Fruit fly (Drosophila melanogaster) whole organism, embryonic: Measurements from ENCODE around the gene Sfp65A.
A peak's percentile ranks its signal among the peaks of the same experiment; 100 is the strongest.

Experiments used
- BEAF-32 ChIP-seq: fragments of 200-800 bp; sonication (Bioruptor generic); optimal IDR thresholded peaks from 3 replicates; lab custom pipeline; 2017; ENCODE audit warnings: missing biosample characterization, missing genetic modification characterization, mild to moderate bottlenecking, moderate library complexity, missing genetic modification reagents
- C15 ChIP-seq: fragments of 200-800 bp; sonication (Bioruptor generic); IDR thresholded peaks from 3 replicates; pipeline ENCODE4 v1.3.6; 2022; ENCODE audit warnings: missing biosample characterization, missing genetic modification characterization
- CG10979 ChIP-seq: fragments of 200-800 bp; sonication (Bioruptor generic); optimal IDR thresholded peaks from 2 replicates; lab custom pipeline; 2018; ENCODE audit warnings: missing biosample characterization, mild to moderate bottlenecking, missing genetic modification characterization, moderate library complexity
- CG11560 ChIP-seq: fragments of 200-800 bp; sonication (Bioruptor generic); IDR thresholded peaks from 3 replicates; pipeline ENCODE4 v1.3.6; 2022; ENCODE audit warnings: missing biosample characterization, missing genetic modification characterization
- CG11695 ChIP-seq: fragments of 200-800 bp; sonication (Bioruptor generic); IDR thresholded peaks from 3 replicates; pipeline ENCODE4 v1.3.6; 2022; ENCODE audit warnings: missing biosample characterization, missing genetic modification characterization
- CG12744 ChIP-seq: fragments of 200-800 bp; sonication (Bioruptor generic); optimal IDR thresholded peaks from 2 replicates; lab custom pipeline; 2016; ENCODE audit warnings: missing biosample characterization, missing genetic modification characterization
- CG14441 ChIP-seq: fragments of 200-800 bp; sonication (Bioruptor generic); IDR thresholded peaks from 2 replicates; pipeline ENCODE4 v1.3.6; 2022; ENCODE audit warnings: missing biosample characterization, missing genetic modification characterization
- CG15269 ChIP-seq: fragments of 200-800 bp; sonication (Bioruptor generic); optimal IDR thresholded peaks from 2 replicates; lab custom pipeline; 2018; ENCODE audit warnings: missing biosample characterization, mild to moderate bottlenecking, missing genetic modification characterization, moderate library complexity
- CG15479 ChIP-seq: fragments of 200-800 bp; sonication (Bioruptor generic); optimal IDR thresholded peaks from 3 replicates; lab custom pipeline; 2019; ENCODE audit warnings: missing biosample characterization, mild to moderate bottlenecking, missing genetic modification characterization, moderate library complexity
- CG15696 ChIP-seq: fragments of 200-800 bp; sonication (Bioruptor generic); optimal IDR thresholded peaks from 2 replicates; lab custom pipeline; 2019; ENCODE audit warnings: missing biosample characterization, mild to moderate bottlenecking, missing genetic modification characterization, moderate library complexity
- CG1792 ChIP-seq: fragments of 200-800 bp; sonication (Bioruptor generic); optimal IDR thresholded peaks from 2 replicates; lab custom pipeline; 2016; ENCODE audit warnings: missing biosample characterization, missing genetic modification characterization
- CG18011 ChIP-seq: fragments of 200-800 bp; sonication (Bioruptor generic); optimal IDR thresholded peaks from 2 replicates; lab custom pipeline; 2017; ENCODE audit warnings: missing biosample characterization, missing genetic modification characterization, mild to moderate bottlenecking, moderate library complexity, missing genotype
- CG18262 ChIP-seq: fragments of 200-800 bp; optimal IDR thresholded peaks from 3 replicates; lab custom pipeline; 2019; ENCODE audit warnings: missing biosample characterization, mild to moderate bottlenecking, missing genetic modification characterization, moderate library complexity
- CG18764 ChIP-seq: fragments of 200-800 bp; sonication (Bioruptor generic); optimal IDR thresholded peaks from 3 replicates; lab custom pipeline; 2016; ENCODE audit warnings: missing biosample characterization, missing genetic modification characterization
- CG42726 ChIP-seq: fragments of 200-800 bp; sonication (Bioruptor generic); IDR thresholded peaks from 2 replicates; pipeline ENCODE4 v1.3.6; 2022; ENCODE audit warnings: missing biosample characterization, missing genetic modification characterization; ENCODE audit not compliant: partially characterized antibody
- CG6254 ChIP-seq: fragments of 200-800 bp; sonication (Bioruptor generic); optimal IDR thresholded peaks from 3 replicates; lab custom pipeline; 2017; ENCODE audit warnings: mild to moderate bottlenecking, missing biosample characterization, missing genetic modification reagents, missing genetic modification characterization
- CG6683 ChIP-seq: fragments of 200-800 bp; sonication (Bioruptor generic); optimal IDR thresholded peaks from 2 replicates; lab custom pipeline; 2017; ENCODE audit warnings: missing biosample characterization, mild to moderate bottlenecking, missing genetic modification characterization, missing genetic modification reagents
- CG8089 ChIP-seq: fragments of 200-800 bp; sonication (Bioruptor generic); optimal IDR thresholded peaks from 3 replicates; lab custom pipeline; 2016; ENCODE audit warnings: missing biosample characterization, missing genetic modification characterization
- CG8281 ChIP-seq: fragments of 200-800 bp; sonication (Bioruptor generic); optimal IDR thresholded peaks from 2 replicates; lab custom pipeline; 2018; ENCODE audit warnings: missing biosample characterization, mild to moderate bottlenecking, missing genetic modification characterization, moderate library complexity
- D19A ChIP-seq: fragments of 200-800 bp; optimal IDR thresholded peaks from 3 replicates; lab custom pipeline; 2019; ENCODE audit warnings: missing biosample characterization, mild to moderate bottlenecking, missing genetic modification characterization, moderate library complexity
- Dbx ChIP-seq: fragments of 200-800 bp; sonication (Bioruptor generic); IDR thresholded peaks from 3 replicates; pipeline ENCODE4 v1.3.6; 2022; ENCODE audit warnings: missing biosample characterization, missing genetic modification characterization
- Doc2 ChIP-seq: fragments of 200-800 bp; sonication (Bioruptor generic); IDR thresholded peaks from 2 replicates; pipeline ENCODE4 v1.3.6; 2022; ENCODE audit warnings: missing biosample characterization, missing genetic modification characterization
- Drgx ChIP-seq: fragments of 200-800 bp; sonication (Bioruptor generic); IDR thresholded peaks from 2 replicates; pipeline ENCODE4 v1.3.6; 2022; ENCODE audit warnings: missing biosample characterization, missing genetic modification characterization
- Elba2 ChIP-seq: fragments of 200-800 bp; sonication (Bioruptor generic); optimal IDR thresholded peaks from 3 replicates; lab custom pipeline; 2016; ENCODE audit warnings: missing biosample characterization, missing genetic modification characterization
- Ets97D ChIP-seq: fragments of 200-800 bp; sonication (Bioruptor generic); optimal IDR thresholded peaks from 3 replicates; lab custom pipeline; 2016; ENCODE audit warnings: missing biosample characterization, missing genetic modification characterization
- HmgZ ChIP-seq: fragments of 200-800 bp; sonication (Bioruptor generic); optimal IDR thresholded peaks from 2 replicates; lab custom pipeline; 2018; ENCODE audit warnings: missing biosample characterization, mild to moderate bottlenecking, missing genetic modification characterization
- Hmr ChIP-seq: fragments of 200-800 bp; sonication (Bioruptor generic); optimal IDR thresholded peaks from 3 replicates; lab custom pipeline; 2017; ENCODE audit warnings: mild to moderate bottlenecking, missing biosample characterization, missing genetic modification reagents, missing genetic modification characterization
- Hsf ChIP-seq: fragments of 200-800 bp; sonication (Bioruptor generic); optimal IDR thresholded peaks from 3 replicates; lab custom pipeline; 2016; ENCODE audit warnings: missing biosample characterization, missing genetic modification characterization
- Lhr ChIP-seq: fragments of 200-800 bp; sonication (Bioruptor generic); optimal IDR thresholded peaks from 3 replicates; lab custom pipeline; 2017; ENCODE audit warnings: mild to moderate bottlenecking, missing biosample characterization, missing genetic modification reagents, missing genetic modification characterization
- Mad ChIP-seq: fragments of 200-800 bp; sonication (Bioruptor generic); optimal IDR thresholded peaks from 2 replicates; lab custom pipeline; 2016; ENCODE audit warnings: missing biosample characterization, missing genetic modification characterization
- Mrtf ChIP-seq: fragments of 200-800 bp; sonication (Bioruptor generic); IDR thresholded peaks from 3 replicates; pipeline ENCODE4 v1.3.6; 2022; ENCODE audit warnings: missing biosample characterization, missing genetic modification characterization
- Rfx ChIP-seq: fragments of 200-800 bp; sonication (Bioruptor generic); IDR thresholded peaks from 2 replicates; pipeline ENCODE4 v1.3.6; 2022; ENCODE audit warnings: missing biosample characterization, missing genetic modification characterization
- Xrp1 ChIP-seq: fragments of 200-800 bp; sonication (Bioruptor generic); IDR thresholded peaks from 2 replicates; pipeline ENCODE4 v1.3.6; 2022; ENCODE audit warnings: missing biosample characterization, missing genetic modification characterization
- ab ChIP-seq: fragments of 200-800 bp; sonication (Bioruptor generic); optimal IDR thresholded peaks from 2 replicates; lab custom pipeline; 2016; ENCODE audit warnings: missing biosample characterization, missing genetic modification characterization
- ac ChIP-seq: fragments of 200-800 bp; sonication (Bioruptor generic); optimal IDR thresholded peaks from 3 replicates; lab custom pipeline; 2017; ENCODE audit warnings: missing biosample characterization, mild to moderate bottlenecking, missing genetic modification characterization
- ato ChIP-seq: fragments of 200-800 bp; sonication (Bioruptor generic); IDR thresholded peaks from 2 replicates; pipeline ENCODE4 v1.3.6; 2022; ENCODE audit warnings: missing biosample characterization, missing genetic modification characterization; ENCODE audit not compliant: partially characterized antibody
- danr ChIP-seq: fragments of 200-800 bp; sonication (Bioruptor generic); IDR thresholded peaks from 2 replicates; pipeline ENCODE4 v1.3.6; 2022; ENCODE audit warnings: missing biosample characterization, missing genetic modification characterization
- dpn ChIP-seq, 2 experiments: fragments of 200-800 bp; sonication (Bioruptor generic); optimal IDR thresholded peaks; 3 replicates each; lab custom pipeline; 2016; ENCODE audit warnings: missing biosample characterization in 2 of 2, missing genetic modification characterization in 2 of 2
- dysf ChIP-seq: fragments of 200-800 bp; sonication (Bioruptor generic); IDR thresholded peaks from 3 replicates; pipeline ENCODE4 v1.3.6; 2022; ENCODE audit warnings: missing biosample characterization, missing genetic modification characterization
- insv ChIP-seq, 2 experiments: fragments of 200-800 bp; sonication (Bioruptor generic); optimal IDR thresholded peaks; 3 replicates each; lab custom pipeline; 2016 to 2018; ENCODE audit warnings: missing biosample characterization in 2 of 2, missing genetic modification characterization in 2 of 2
- kay ChIP-seq: fragments of 200-800 bp; sonication (Bioruptor generic); optimal IDR thresholded peaks from 2 replicates; lab custom pipeline; 2016; ENCODE audit warnings: missing biosample characterization, missing genetic modification characterization
- ken ChIP-seq: fragments of 200-800 bp; sonication (Bioruptor generic); IDR thresholded peaks from 3 replicates; pipeline ENCODE4 v1.3.6; 2022; ENCODE audit warnings: missing biosample characterization, missing genetic modification characterization
- lola ChIP-seq, 3 experiments: fragments of >200 bp in 2 of 3; fragments of 200-800 bp in 1 of 3; sonication (Bioruptor generic) in 1 of 3; optimal IDR thresholded peaks; 2 replicates each; lab custom pipeline; 2017 to 2019; ENCODE audit warnings: missing biosample characterization in 3 of 3, missing genetic modification characterization in 3 of 3, mild to moderate bottlenecking in 1 of 3, moderate library complexity in 1 of 3
- prd ChIP-seq, 3 experiments: fragments of >200 bp in 2 of 3; fragments of 200-800 bp in 1 of 3; sonication (Bioruptor generic) in 1 of 3; optimal IDR thresholded peaks in 2 of 3; IDR thresholded peaks in 1 of 3; 2 replicates in 2 of 3; 3 replicates in 1 of 3; pipeline versions ENCODE4 v1.3.6 to Lab custom; 2017 to 2022; ENCODE audit warnings: missing biosample characterization in 1 of 3, missing genetic modification characterization in 1 of 3
- seq ChIP-seq: fragments of 200-800 bp; sonication (Bioruptor generic); IDR thresholded peaks from 2 replicates; pipeline ENCODE4 v1.3.6; 2022; ENCODE audit warnings: missing biosample characterization, missing genetic modification characterization
- sisA ChIP-seq: fragments of 200-800 bp; sonication (Bioruptor generic); IDR thresholded peaks from 2 replicates; pipeline ENCODE4 v1.3.6; 2022; ENCODE audit warnings: missing biosample characterization, missing genetic modification characterization
- stc ChIP-seq: fragments of 200-800 bp; sonication (Bioruptor generic); IDR thresholded peaks from 2 replicates; pipeline ENCODE4 v1.3.6; 2022; ENCODE audit warnings: missing biosample characterization, missing genetic modification characterization
- tin ChIP-seq: fragments of 200-800 bp; sonication (Bioruptor generic); optimal IDR thresholded peaks from 3 replicates; lab custom pipeline; 2016; ENCODE audit warnings: missing biosample characterization, missing genetic modification characterization
- twi ChIP-seq: fragments of 200-800 bp; optimal IDR thresholded peaks from 2 replicates; lab custom pipeline; 2019; ENCODE audit warnings: missing biosample characterization, mild to moderate bottlenecking, missing genetic modification characterization, moderate library complexity
- vvl ChIP-seq: fragments of 200-800 bp; sonication (Bioruptor generic); IDR thresholded peaks from 2 replicates; pipeline ENCODE4 v1.3.6; 2022; ENCODE audit warnings: missing biosample characterization, missing genetic modification characterization
- zen2 ChIP-seq: fragments of 200-800 bp; sonication (Bioruptor generic); IDR thresholded peaks from 3 replicates; pipeline ENCODE4 v1.3.6; 2022; ENCODE audit warnings: missing biosample characterization, missing genetic modification characterization; ENCODE audit not compliant: partially characterized antibody

Gene Sfp65A

dm6 chr3L:6359205-6359604 lies 9.1 kb downstream of the Sfp65A start (continued):
- TF ChIP-seq C15 (GFP tag; lab: Robert Waterston, UW) (no peak), CG11560 (tag; lab: Robert Waterston, UW) (no peak), CG6254 (GFP tag; lab: Kevin White, UChicago) (no peak), Hsf (GFP tag; lab: Kevin White, UChicago) (no peak), seq (no peak), CG6683 (no peak), insv (GFP tag; optimal IDR thresholded peaks at IDR 0.05; lab: Kevin White, UChicago) (no peak), tin (GFP tag; lab: Kevin White, UChicago) (no peak), sisA (GFP tag; lab: Robert Waterston, UW) (no peak), Drgx (GFP tag; lab: Robert Waterston, UW) (peak; percentile 35; the same call in 1 of the 2 replicates), dysf (GFP tag; lab: Robert Waterston, UW) (no peak), CG14441 (GFP tag; lab: Robert Waterston, UW) (no peak), Mrtf (no peak), stc (GFP tag; lab: Robert Waterston, UW) (no peak), CG12744 (no peak), zen2 (no peak), danr (GFP tag; lab: Robert Waterston, UW) (no peak), ken (GFP tag; lab: Robert Waterston, UW) (peak; percentile 19; the same call in 1 of the 3 replicates), dpn (GFP tag; optimal IDR thresholded peaks at IDR 0.05; lab: Kevin White, UChicago) (no peak), CG18764 (GFP tag; lab: Kevin White, UChicago) (no peak), D19A (tag; lab: Kevin White, UChicago) (no peak), Ets97D (GFP tag; lab: Kevin White, UChicago) (no peak), CG42726 (GFP tag; lab: Robert Waterston, UW) (no peak), Dbx (no peak), ato (GFP tag; lab: Robert Waterston, UW) (no peak), HmgZ (tag; lab: Kevin White, UChicago) (no peak), ac (GFP tag; lab: Kevin White, UChicago) (no peak), CG8281 (tag; lab: Kevin White, UChicago) (no peak), CG18011 (GFP tag; lab: Kevin White, UChicago) (no peak), Rfx (GFP tag; lab: Robert Waterston, UW) (no peak), Mad (GFP tag; lab: Kevin White, UChicago) (no peak), CG11695 (no peak), lola (GFP tag; optimal IDR thresholded peaks at IDR 0.05; lab: Kevin White, UChicago) (no peak), CG15696 (peak; percentile 39), CG18262 (no peak), CG8089 (GFP tag; lab: Kevin White, UChicago) (no peak), Elba2 (no peak), vvl (GFP tag; lab: Robert Waterston, UW) (no peak), CG10979 (tag; lab: Kevin White, UChicago) (peak; percentile 33), Xrp1 (GFP tag; lab: Robert Waterston, UW) (peak; percentile 22; the same call in 1 of the 2 replicates), Lhr (GFP tag; lab: Kevin White, UChicago) (no peak), CG15479 (GFP tag; lab: Kevin White, UChicago) (no peak), prd (optimal IDR thresholded peaks at IDR 0.05; lab: Kevin White, UChicago) (no peak), prd (GFP tag; IDR thresholded peaks at IDR 0.05; lab: Robert Waterston, UW) (peak; percentile 35; the same call in 1 of the 3 replicates), ab (GFP tag; lab: Kevin White, UChicago) (no peak), CG1792 (GFP tag; lab: Kevin White, UChicago) (no peak), twi (tag; lab: Kevin White, UChicago) (no peak), BEAF-32 (no peak), kay (GFP tag; lab: Kevin White, UChicago) (no peak), Hmr (GFP tag; lab: Kevin White, UChicago) (no peak), CG15269 (tag; lab: Kevin White, UChicago) (no peak), Doc2 (GFP tag; lab: Robert Waterston, UW) (no peak)
